Worm (Caenorhabditis elegans) whole organism, young adult: ENCODE measurements around the gene ssu-1.

Experiments used
- attf-5 ChIP-seq: fragments of 200-800 bp; sonication (Bioruptor generic); optimal IDR thresholded peaks from 2 replicates; lab custom pipeline; 2018; ENCODE audit warnings: mild to moderate bottlenecking, missing genetic modification characterization, missing compliant biosample characterization
- ceh-91 ChIP-seq: fragments of 200-800 bp; sonication (Bioruptor generic); IDR thresholded peaks from 2 replicates; pipeline ENCODE4 v1.3.6; 2022; ENCODE audit warnings: missing genetic modification reagents, missing genetic modification characterization, missing compliant biosample characterization
- ekl-4 ChIP-seq: fragments of 200-800 bp; sonication (Bioruptor generic); IDR thresholded peaks from 2 replicates; pipeline ENCODE4 v1.3.6; 2022; ENCODE audit warnings: missing genetic modification reagents, missing genetic modification characterization, missing compliant biosample characterization
- hmg-1.2 ChIP-seq: fragments of 200-800 bp; sonication (Bioruptor generic); IDR thresholded peaks from 2 replicates; pipeline ENCODE4 v1.3.6; 2022; ENCODE audit warnings: missing genetic modification reagents, missing genetic modification characterization, missing compliant biosample characterization
- pbrm-1 ChIP-seq: fragments of 200-800 bp; sonication (Bioruptor generic); IDR thresholded peaks from 2 replicates; pipeline ENCODE4 v1.3.6; 2022; ENCODE audit warnings: missing genetic modification reagents, missing genetic modification characterization, missing compliant biosample characterization
- pha-4 ChIP-seq: fragments of 150-350 bp; sonication (generic microtip); optimal IDR thresholded peaks from 2 replicates; lab custom pipeline; 2014; ENCODE audit warnings: missing biosample characterization, missing genetic modification reagents, missing genetic modification characterization

DNA sequence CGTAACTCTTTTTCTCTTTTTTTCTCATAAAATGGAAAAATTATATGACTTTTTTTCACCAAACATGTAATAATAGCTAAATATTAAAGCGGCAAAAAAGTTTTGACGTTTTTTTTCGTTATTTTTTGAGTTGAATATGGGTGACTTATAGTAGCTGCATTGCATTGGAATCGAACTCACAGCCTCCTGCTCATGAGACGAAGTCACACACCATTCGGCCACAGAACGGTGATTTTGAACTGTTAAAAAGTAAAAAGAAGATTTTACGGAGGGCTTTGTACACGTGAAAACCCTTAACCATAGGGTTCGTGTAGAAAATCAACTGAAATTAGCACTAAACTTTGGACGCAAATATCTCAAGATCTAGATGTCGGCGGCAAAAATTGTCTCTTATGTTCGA, 18.8 kb upstream of the ssu-1 start:
- TF ChIP-seq pbrm-1 (GFP tag; lab: Robert Waterston, UW) (no peak), pha-4 (no peak), attf-5 (GFP tag; lab: Kevin White, UChicago) (no peak), ekl-4 (GFP tag; lab: Robert Waterston, UW) (no peak), ceh-91 (GFP tag; lab: Robert Waterston, UW) (no peak), hmg-1.2 (GFP tag; lab: Robert Waterston, UW) (no peak)
